Fruit fly (Drosophila melanogaster) whole organism: ENCODE results near the gene CG6023.

ENCODE experiments used
- CG8478 ChIP-seq: fragments of >200 bp; optimal IDR thresholded peaks from 2 replicates; lab custom pipeline; 2018; ENCODE audit warnings: inconsistent platforms
- pan ChIP-seq: fragments of >200 bp; optimal IDR thresholded peaks from 2 replicates; lab custom pipeline; 2017
- psq ChIP-seq: fragments of >200 bp; optimal IDR thresholded peaks from 2 replicates; lab custom pipeline; 2017
- usp ChIP-seq: fragments of >200 bp; optimal IDR thresholded peaks from 2 replicates; lab custom pipeline; 2017; ENCODE audit warnings: missing biosample characterization, missing genetic modification characterization, mixed read lengths

DNA sequence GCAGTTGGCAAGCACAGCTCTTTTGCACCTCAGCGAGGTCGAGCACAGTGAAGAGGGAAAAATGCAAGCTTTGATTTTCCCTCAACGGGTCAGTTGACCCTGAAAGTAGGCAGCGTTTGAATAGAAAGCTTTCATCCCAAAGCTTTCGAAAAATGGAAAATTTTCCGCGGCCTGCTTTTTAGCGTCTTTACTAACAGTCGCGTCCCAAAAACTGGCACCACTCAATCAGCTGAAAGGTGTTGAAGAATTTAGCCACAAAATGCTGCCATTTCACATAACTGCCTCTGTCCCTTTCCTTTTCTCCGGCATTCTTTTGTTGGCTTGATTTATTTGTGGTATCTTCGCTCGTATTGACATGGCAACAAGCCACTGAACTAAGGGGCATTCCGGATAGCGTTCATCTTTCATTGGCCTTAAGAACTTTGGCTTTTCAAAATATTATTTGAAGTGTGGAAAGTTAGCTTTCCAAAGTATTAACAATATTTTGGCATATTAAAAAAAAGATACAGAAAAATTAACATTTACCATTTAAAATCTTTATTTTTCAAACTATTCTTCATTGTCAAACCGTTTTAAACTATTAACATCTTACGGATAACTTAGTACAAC, 977 bp downstream of the CG6023 start:
- TF ChIP-seq psq (no peak), CG8478 (lab: Kevin White, UChicago) (no peak), usp (GFP tag; lab: Kevin White, UChicago) (no peak), pan (lab: Kevin White, UChicago) (no peak)
